Worm (Caenorhabditis elegans) whole organism, L2 larva: ENCODE data around the gene Y39G8B.1.

Experiments used
- aly-2 ChIP-seq: fragments of 150-350 bp; optimal IDR thresholded peaks from 2 replicates; lab custom pipeline; 2014; ENCODE audit warnings: missing biosample characterization, missing genetic modification characterization
- nhr-237 ChIP-seq: fragments of 150-350 bp; optimal IDR thresholded peaks from 2 replicates; lab custom pipeline; 2014; ENCODE audit warnings: missing biosample characterization, missing genetic modification characterization
- ztf-11 ChIP-seq: sonication (generic microtip); optimal IDR thresholded peaks from 2 replicates; lab custom pipeline; 2017; ENCODE audit warnings: missing biosample characterization, missing genetic modification characterization

DNA sequence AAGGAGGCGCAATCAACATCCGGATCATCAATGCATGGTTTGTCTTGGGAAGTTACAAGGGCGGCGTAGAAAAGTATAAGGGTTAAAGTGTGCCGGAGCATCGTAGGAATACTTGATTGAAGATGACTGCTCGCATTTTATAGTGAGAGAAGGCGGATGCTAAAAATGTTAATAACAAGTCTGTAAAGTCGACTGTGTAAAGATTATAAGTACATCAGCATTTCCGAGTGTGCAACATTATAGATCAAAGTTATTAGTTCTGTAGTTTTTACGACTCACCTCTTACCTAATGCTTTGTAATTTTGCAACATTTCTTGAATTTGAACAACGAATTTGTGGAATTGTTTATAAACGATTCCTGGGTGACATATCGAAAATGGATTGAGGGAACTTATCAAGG lies 21.3 kb upstream of the Y39G8B.1 start, which contains the start of gene Y39G8B.7:
- TF ChIP-seq nhr-237 (tag; lab: Kevin White, UChicago) (no peak), aly-2 (no peak), ztf-11 (no peak)
